Worm (Caenorhabditis elegans): ENCODE data around the gene T24E12.13.

- TF ChIP-seq nfya-1 (tag; optimal IDR thresholded peaks at IDR 0.05; ENCODE audit: insufficient read depth): no peak
- no peak for TF ChIP-seq nhr-76 (tag; optimal IDR thresholded peaks at IDR 0.05)
- no peak for TF ChIP-seq R02D3.7 (tag; optimal IDR thresholded peaks at IDR 0.05)
- TF ChIP-seq pqm-1 (tag; optimal IDR thresholded peaks at IDR 0.05): peak; percentile 51
- TF ChIP-seq nhr-25 (tag; optimal IDR thresholded peaks at IDR 0.05): no peak
- peak; percentile 24 for TF ChIP-seq elt-2 (tag; optimal IDR thresholded peaks at IDR 0.05)
- TF ChIP-seq fkh-10 (GFP tag; optimal IDR thresholded peaks at IDR 0.05): no peak
- TF ChIP-seq zag-1 (tag; optimal IDR thresholded peaks at IDR 0.05): no peak
- TF ChIP-seq nhr-12 (tag; optimal IDR thresholded peaks at IDR 0.05): no peak
- no peak for TF ChIP-seq daf-12 (tag; optimal IDR thresholded peaks at IDR 0.05)
- TF ChIP-seq unc-62 (GFP tag; optimal IDR thresholded peaks at IDR 0.05): no peak
- TF ChIP-seq unc-39 (tag; optimal IDR thresholded peaks at IDR 0.05): no peak
- TF ChIP-seq nhr-77 (tag; optimal IDR thresholded peaks at IDR 0.05): no peak
Measured at ce11 chrII:3743684-3744200, 43.5 kb upstream of the T24E12.13 start, which contains the start of gene nta-1.

All from whole organism, L3 larva.